Fruit fly (Drosophila melanogaster): Measurements from ENCODE around the gene Blos2.
A peak's percentile ranks its signal among the peaks of the same experiment; 100 is the strongest.

Blos2 gene

DNA sequence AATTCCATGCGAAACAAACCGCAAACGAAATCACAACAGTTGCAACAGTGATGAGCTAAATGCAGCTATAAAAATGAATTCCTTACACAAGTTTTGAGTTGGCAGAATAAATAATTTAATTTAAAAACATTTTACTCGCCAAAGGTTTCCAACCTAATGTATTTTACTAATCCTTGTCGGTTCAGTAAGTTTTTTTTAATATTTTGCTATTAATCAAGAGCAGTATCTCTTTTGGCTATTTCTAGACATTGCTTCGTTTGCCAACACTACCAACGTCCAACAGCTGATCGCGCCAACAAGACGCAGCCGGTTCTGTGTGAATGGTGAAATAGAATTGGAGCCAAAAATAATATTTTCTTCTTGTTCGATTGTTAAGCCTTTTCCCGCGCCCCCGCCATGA, 3.3 kb downstream of the Blos2 start, which contains the start of the genes CG32075, CG45101 and SuUR (continued):
- TF ChIP-seq CG30403 (GFP tag; optimal IDR thresholded peaks at IDR 0.05) (peak; percentile 94), zf30C (GFP tag; optimal IDR thresholded peaks at IDR 0.05) (no peak), CG10147 (GFP tag; optimal IDR thresholded peaks at IDR 0.05) (peak; percentile 67), Opbp (GFP tag; IDR thresholded peaks at IDR 0.05; ENCODE audit: partially characterized antibody) (no peak), al (GFP tag; IDR thresholded peaks at IDR 0.05) (peak; percentile 88), p53 (GFP tag; optimal IDR thresholded peaks at IDR 0.05) (peak; percentile 71), esg (GFP tag; conservative IDR thresholded peaks at IDR 0.05) (peak; percentile 92), CG4360 (GFP tag; IDR thresholded peaks at IDR 0.05) (peak; percentile 47; the same call in 1 of the 2 replicates), nau (GFP tag; optimal IDR thresholded peaks at IDR 0.05) (peak; percentile 75), CG15479 (GFP tag; optimal IDR thresholded peaks at IDR 0.05) (no peak), kni (GFP tag; optimal IDR thresholded peaks at IDR 0.05) (no peak), CG10565 (GFP tag; optimal IDR thresholded peaks at IDR 0.05) (no peak), CG17385 (GFP tag; optimal IDR thresholded peaks at IDR 0.05) (peak; percentile 81), CG17361 (GFP tag; IDR thresholded peaks at IDR 0.05) (peak; percentile 87), NK7.1 (GFP tag; optimal IDR thresholded peaks at IDR 0.05) (peak; percentile 70), CG7786 (GFP tag; optimal IDR thresholded peaks at IDR 0.05) (peak; percentile 90), crc (GFP tag; optimal IDR thresholded peaks at IDR 0.05) (peak; percentile 73), psq (GFP tag; optimal IDR thresholded peaks at IDR 0.05) (peak; percentile 56), CG13287 (GFP tag; IDR thresholded peaks at IDR 0.05; ENCODE audit: partially characterized antibody) (peak; percentile 49), CG15269 (tag; optimal IDR thresholded peaks at IDR 0.05) (peak; percentile 80), grau (tag; optimal IDR thresholded peaks at IDR 0.05) (peak; percentile 88), salm (tag; optimal IDR thresholded peaks at IDR 0.05) (peak; percentile 24), twi (tag; optimal IDR thresholded peaks at IDR 0.05) (peak; percentile 72), Dref (GFP tag; IDR thresholded peaks at IDR 0.05) (no peak), tap (tag; optimal IDR thresholded peaks at IDR 0.05) (peak; percentile 61), gro (GFP tag; optimal IDR thresholded peaks at IDR 0.05) (peak; percentile 77), CG15696 (tag; optimal IDR thresholded peaks at IDR 0.05) (peak; percentile 84), aop (GFP tag; IDR thresholded peaks at IDR 0.05) (no peak; the same call in 1 of the 2 replicates), Sox102F (GFP tag; optimal IDR thresholded peaks at IDR 0.05) (peak; percentile 91), Stat92E (GFP tag; optimal IDR thresholded peaks at IDR 0.05) (peak in 1 of 3 experiments; percentile 76), Myb (GFP tag; optimal IDR thresholded peaks at IDR 0.05) (peak; percentile 75), Mrtf (GFP tag; IDR thresholded peaks at IDR 0.05) (peak; percentile 70; the same call in 1 of the 3 replicates), Blimp-1 (GFP tag; optimal IDR thresholded peaks at IDR 0.05) (no peak), CG12104 (GFP tag; optimal IDR thresholded peaks at IDR 0.05) (peak; percentile 73), CG31365 (tag; optimal IDR thresholded peaks at IDR 0.05) (no peak), jumu (GFP tag; optimal IDR thresholded peaks at IDR 0.05) (peak; percentile 88), az2 (GFP tag; optimal IDR thresholded peaks at IDR 0.05) (peak; percentile 87), CG9609 (GFP tag; optimal IDR thresholded peaks at IDR 0.05) (peak; percentile 91), wdn (GFP tag; IDR thresholded peaks at IDR 0.05) (peak; percentile 62; the same call in 1 of the 2 replicates), croc (GFP tag; conservative IDR thresholded peaks at IDR 0.05) (peak; percentile 74), Oli (tag; optimal IDR thresholded peaks at IDR 0.05) (peak; percentile 82), pfk (GFP tag; optimal IDR thresholded peaks at IDR 0.05) (no peak), CG5245 (GFP tag; optimal IDR thresholded peaks at IDR 0.05) (peak; percentile 65), fu2 (GFP tag; optimal IDR thresholded peaks at IDR 0.05) (peak; percentile 85), Antp (GFP tag; optimal IDR thresholded peaks at IDR 0.05) (peak; percentile 84), hkb (optimal IDR thresholded peaks at IDR 0.05) (peak; percentile 71), hkb (GFP tag; IDR thresholded peaks at IDR 0.05) (peak; percentile 86), Atf-2 (GFP tag; optimal IDR thresholded peaks at IDR 0.05) (peak; percentile 82), ewg (GFP tag; optimal IDR thresholded peaks at IDR 0.05) (peak; percentile 76), CG14441 (GFP tag; IDR thresholded peaks at IDR 0.05) (peak; percentile 92), pb (GFP tag; optimal IDR thresholded peaks at IDR 0.05) (peak; percentile 43)
